Worm (Caenorhabditis elegans): ENCODE results near the gene C13F10.8.

Gene C13F10.8

DNA sequence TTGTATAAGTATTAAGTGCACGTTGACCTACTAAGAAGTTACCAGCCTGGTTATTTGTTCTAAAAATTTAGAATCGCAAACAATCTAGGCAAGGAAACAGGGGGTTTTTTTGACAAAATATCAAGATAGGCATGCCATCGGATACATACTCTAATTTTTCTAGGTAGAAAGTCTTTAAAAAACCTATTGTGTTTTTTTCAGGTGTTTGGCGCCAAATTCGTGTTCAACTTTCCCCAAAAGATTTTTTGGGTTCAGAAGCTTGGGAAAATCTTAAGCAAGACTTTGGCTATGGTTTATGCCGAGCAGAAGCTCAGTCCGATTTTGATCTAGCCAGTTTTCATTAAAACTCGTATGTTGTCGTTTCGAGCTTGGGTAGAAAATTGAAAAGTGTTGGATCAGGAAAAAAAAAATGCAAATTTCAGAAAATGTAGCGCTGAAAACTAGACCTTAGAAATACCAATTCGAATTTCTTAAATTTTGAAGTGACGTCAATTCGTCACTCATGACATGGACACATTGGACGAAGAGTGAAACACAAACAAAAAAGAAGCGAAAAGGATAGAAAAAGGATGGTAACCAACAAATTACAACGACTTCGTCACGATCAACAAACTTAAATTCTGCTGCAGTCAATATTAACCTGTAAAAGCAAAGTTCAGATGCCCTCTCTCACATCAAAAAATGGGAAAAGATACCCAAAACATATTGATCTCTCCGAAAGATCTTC, 27.6 kb upstream of the C13F10.8 start:
- no peak for TF ChIP-seq hlh-1 (tag; optimal IDR thresholded peaks at IDR 0.05)
- TF ChIP-seq nhr-76 (tag; optimal IDR thresholded peaks at IDR 0.05), result no peak
- TF ChIP-seq lin-13 (tag; optimal IDR thresholded peaks at IDR 0.05), result no peak
- TF ChIP-seq cnd-1 (tag; optimal IDR thresholded peaks at IDR 0.05), result no peak
- no peak for TF ChIP-seq ham-2 (GFP tag; optimal IDR thresholded peaks at IDR 0.05)
- no peak for TF ChIP-seq nhr-237 (tag; optimal IDR thresholded peaks at IDR 0.05)

DNA sequence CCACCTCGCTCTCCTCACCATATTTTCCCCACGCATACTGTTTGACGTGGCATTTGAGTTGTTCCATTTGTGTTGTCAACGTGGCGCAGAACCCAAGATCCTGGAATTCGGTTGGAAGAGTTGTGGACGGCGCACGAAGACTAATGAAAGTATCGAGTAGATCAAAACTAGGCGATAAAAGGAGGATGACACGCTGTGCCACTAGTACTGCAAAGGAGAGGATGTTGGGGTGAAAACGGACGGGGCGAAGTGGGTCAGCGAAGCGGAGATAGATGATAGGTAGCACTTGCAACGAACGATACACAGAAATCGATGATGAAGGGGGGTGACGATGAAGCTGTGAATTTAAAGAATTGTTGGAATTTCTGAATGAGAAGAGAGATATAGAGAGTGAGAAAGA, 26.1 kb upstream of the C13F10.8 start, which contains the start of gene C05C8.7:
Gene C05C8.7, minus strand, starts transcription at position 100 of the 400 bp plus-strand sequence.
- TF ChIP-seq ham-2 (GFP tag; optimal IDR thresholded peaks at IDR 0.05) (peak; percentile 34), nhr-12 (tag; optimal IDR thresholded peaks at IDR 0.05) (no peak)

DNA sequence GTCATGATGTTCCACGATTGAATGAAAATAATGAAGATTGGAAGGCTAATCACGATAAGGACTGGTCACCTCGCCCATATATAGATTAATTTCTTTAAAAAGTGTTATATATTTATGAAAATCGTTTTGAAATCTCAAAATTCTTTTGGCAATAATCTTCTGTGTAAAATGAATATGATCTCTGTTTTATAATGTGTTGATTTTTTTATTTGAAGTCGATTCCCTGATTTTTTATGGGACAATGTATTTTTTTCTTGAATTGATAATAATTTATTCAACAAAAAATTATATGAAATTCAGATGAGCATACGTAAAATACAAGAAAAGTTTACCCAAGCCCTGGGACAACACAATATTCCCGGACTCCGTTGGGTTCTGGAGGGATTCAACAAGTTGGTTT, 18.6 kb upstream of the C13F10.8 start, which contains the start of gene C05C8.1:
Gene C05C8.1, plus strand, starts transcription at position 301 of the 400 bp plus-strand sequence.
- no peak for TF ChIP-seq mls-2 (tag; optimal IDR thresholded peaks at IDR 0.05)
- TF ChIP-seq lin-32 (GFP tag; optimal IDR thresholded peaks at IDR 0.05), result no peak
- no peak for TF ChIP-seq unc-39 (tag; optimal IDR thresholded peaks at IDR 0.05)
- TF ChIP-seq pha-4 (tag; optimal IDR thresholded peaks at IDR 0.05), result no peak
- no peak for TF ChIP-seq blmp-1 (tag; optimal IDR thresholded peaks at IDR 0.05)
- no peak for TF ChIP-seq unc-120 (tag; optimal IDR thresholded peaks at IDR 0.05; ENCODE audit: poor library complexity, severe bottlenecking)
- TF ChIP-seq snpc-4 (tag; optimal IDR thresholded peaks at IDR 0.05), result no peak
- TF ChIP-seq nhr-12 (tag; optimal IDR thresholded peaks at IDR 0.05), result no peak
- no peak for TF ChIP-seq lin-13 (tag; optimal IDR thresholded peaks at IDR 0.05)
- no peak for TF ChIP-seq sem-2 (GFP tag; optimal IDR thresholded peaks at IDR 0.05)
- no peak for TF ChIP-seq mep-1 (tag; optimal IDR thresholded peaks at IDR 0.05)
- TF ChIP-seq ztf-11 (tag; optimal IDR thresholded peaks at IDR 0.05), result no peak
- TF ChIP-seq elt-1 (tag; optimal IDR thresholded peaks at IDR 0.05; ENCODE audit: borderline replicate concordance, insufficient read depth), result no peak

DNA sequence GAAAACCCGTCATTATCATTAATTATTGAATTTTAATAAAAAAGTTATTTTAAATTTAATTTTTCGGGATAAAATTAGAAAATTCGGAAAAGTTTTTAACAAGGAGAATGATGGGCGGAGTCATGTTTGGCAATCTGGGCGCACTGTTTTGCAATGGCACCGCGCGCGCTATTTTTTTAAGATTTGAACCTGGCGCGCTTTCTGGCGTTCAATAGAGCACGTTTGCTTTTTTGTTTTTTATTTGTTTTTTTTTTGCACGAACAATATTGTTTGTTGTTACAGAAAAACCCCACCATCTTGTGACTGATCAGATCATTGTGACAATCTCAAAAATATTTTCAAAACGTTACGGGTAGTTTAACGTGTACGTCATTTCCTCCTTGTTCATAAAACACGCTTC, 16.3 kb upstream of the C13F10.8 start, which contains the start of gene hyls-1:
Gene hyls-1, plus strand, starts transcription at position 249 of the 400 bp plus-strand sequence.
- TF ChIP-seq bed-3 (GFP tag; optimal IDR thresholded peaks at IDR 0.05) (no peak), ceh-43 (GFP tag; optimal IDR thresholded peaks at IDR 0.05) (no peak), hlh-1 (tag; optimal IDR thresholded peaks at IDR 0.05) (peak; percentile 21), pha-4 (tag; optimal IDR thresholded peaks at IDR 0.05) (peak; percentile 42), mep-1 (tag; optimal IDR thresholded peaks at IDR 0.05) (peak; percentile 64), flh-1 (GFP tag; optimal IDR thresholded peaks at IDR 0.05) (no peak), lin-13 (tag; optimal IDR thresholded peaks at IDR 0.05) (peak; percentile 33), mab-5 (tag; optimal IDR thresholded peaks at IDR 0.05) (peak; percentile 10), lsy-2 (tag; optimal IDR thresholded peaks at IDR 0.05) (peak; percentile 76), ceh-39 (tag; optimal IDR thresholded peaks at IDR 0.05) (peak; percentile 62), ces-1 (GFP tag; optimal IDR thresholded peaks at IDR 0.05) (peak; percentile 73), nhr-2 (tag; optimal IDR thresholded peaks at IDR 0.05) (peak; percentile 9), unc-120 (tag; optimal IDR thresholded peaks at IDR 0.05; ENCODE audit: poor library complexity, severe bottlenecking) (peak; percentile 93), nhr-237 (tag; optimal IDR thresholded peaks at IDR 0.05) (peak; percentile 82)

DNA sequence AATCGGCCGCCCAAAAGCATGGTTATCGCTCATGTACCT, 16.1 kb upstream of the C13F10.8 start, which contains the start of gene hpo-9:
Gene hpo-9, minus strand, starts transcription at position 37 of the 39 bp plus-strand sequence.
- TF ChIP-seq nhr-12 (tag; optimal IDR thresholded peaks at IDR 0.05), result no peak
- no peak for TF ChIP-seq nhr-28 (tag; optimal IDR thresholded peaks at IDR 0.05)
- TF ChIP-seq nhr-76 (tag; optimal IDR thresholded peaks at IDR 0.05), result no peak
- TF ChIP-seq mab-5 (tag; optimal IDR thresholded peaks at IDR 0.05), result no peak
- TF ChIP-seq ceh-43 (GFP tag; optimal IDR thresholded peaks at IDR 0.05), result no peak
- no peak for TF ChIP-seq ztf-11 (tag; optimal IDR thresholded peaks at IDR 0.05)
- no peak for TF ChIP-seq pha-4 (tag; optimal IDR thresholded peaks at IDR 0.05)

DNA sequence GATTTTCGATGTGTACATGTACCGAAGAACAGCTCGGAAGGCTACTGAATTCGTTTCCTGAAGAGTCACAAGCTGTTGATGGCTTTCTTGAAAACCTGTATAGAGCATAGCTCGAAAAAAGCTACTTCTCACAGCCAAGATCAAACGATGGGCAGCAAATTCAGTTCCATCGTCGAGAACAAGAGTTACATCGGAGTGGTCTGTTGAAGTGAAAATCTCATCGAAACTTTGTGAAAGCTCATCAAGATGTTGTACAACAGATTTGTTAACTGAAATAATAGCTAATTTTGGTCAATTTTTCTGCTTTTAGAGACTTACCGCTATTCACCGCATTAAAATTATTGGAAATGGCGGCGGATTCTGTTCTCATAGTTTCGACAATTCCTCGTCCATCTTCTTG, 15.9 kb upstream of the C13F10.8 start:
- TF ChIP-seq nhr-28 (tag; optimal IDR thresholded peaks at IDR 0.05), result no peak
- no peak for TF ChIP-seq blmp-1 (tag; optimal IDR thresholded peaks at IDR 0.05)
- no peak for TF ChIP-seq ham-2 (GFP tag; optimal IDR thresholded peaks at IDR 0.05)
- no peak for TF ChIP-seq ceh-43 (GFP tag; optimal IDR thresholded peaks at IDR 0.05)
- TF ChIP-seq elt-1 (tag; optimal IDR thresholded peaks at IDR 0.05; ENCODE audit: borderline replicate concordance, insufficient read depth), result no peak
- TF ChIP-seq nhr-237 (tag; optimal IDR thresholded peaks at IDR 0.05), result no peak
- no peak for TF ChIP-seq mab-5 (tag; optimal IDR thresholded peaks at IDR 0.05)
- TF ChIP-seq ztf-11 (tag; optimal IDR thresholded peaks at IDR 0.05), result no peak
- no peak for TF ChIP-seq cnd-1 (tag; optimal IDR thresholded peaks at IDR 0.05)
